Fruit fly (Drosophila melanogaster) whole organism, adult: ENCODE data around the gene cbt.

Source experiments
- CG12768 ChIP-seq: fragments of 200-800 bp; sonication (Bioruptor generic); optimal IDR thresholded peaks from 2 replicates; lab custom pipeline; 2017; ENCODE audit warnings: missing biosample characterization, missing genetic modification characterization, mild to moderate bottlenecking, moderate library complexity, missing genetic modification reagents
- CG1620 ChIP-seq: fragments of 200-800 bp; sonication (Bioruptor generic); optimal IDR thresholded peaks from 2 replicates; lab custom pipeline; 2016; ENCODE audit warnings: missing biosample characterization, missing genetic modification characterization
- CG7101 ChIP-seq: fragments of 200-800 bp; sonication (Bioruptor generic); optimal IDR thresholded peaks from 2 replicates; lab custom pipeline; 2018; ENCODE audit warnings: missing biosample characterization, mild to moderate bottlenecking, missing genetic modification characterization, moderate library complexity
- Crg-1 ChIP-seq: fragments of 200-800 bp; sonication (Bioruptor generic); optimal IDR thresholded peaks from 2 replicates; lab custom pipeline; 2016; ENCODE audit warnings: missing biosample characterization, missing genetic modification characterization
- cnc ChIP-seq, 2 experiments: fragments of >200 bp; optimal IDR thresholded peaks; 2 replicates each; lab custom pipeline; 2017
- ovo ChIP-seq: fragments of 200-800 bp; sonication (Bioruptor generic); optimal IDR thresholded peaks from 2 replicates; lab custom pipeline; 2016; ENCODE audit warnings: missing biosample characterization, missing genetic modification characterization

dm6 chr2L:506443-506842 is 27.0 kb upstream of the cbt start:
- TF ChIP-seq CG7101: no peak
- TF ChIP-seq Crg-1 (GFP tag; lab: Kevin White, UChicago): no peak
- TF ChIP-seq cnc (optimal IDR thresholded peaks at IDR 0.05; lab: Kevin White, UChicago): no peak
- no peak for TF ChIP-seq ovo (GFP tag; lab: Kevin White, UChicago)
- TF ChIP-seq CG12768 (GFP tag; lab: Kevin White, UChicago): no peak
- TF ChIP-seq CG1620 (GFP tag; lab: Kevin White, UChicago): no peak
